Fruit fly (Drosophila melanogaster) whole organism, embryonic: Measurements from ENCODE around the gene nod.

Source experiments
- Aef1 ChIP-seq: fragments of 200-800 bp; sonication (Bioruptor generic); IDR thresholded peaks from 3 replicates; pipeline ENCODE4 v1.3.6; 2022; ENCODE audit warnings: missing biosample characterization, missing genetic modification characterization
- C15 ChIP-seq: fragments of 200-800 bp; sonication (Bioruptor generic); IDR thresholded peaks from 3 replicates; pipeline ENCODE4 v1.3.6; 2022; ENCODE audit warnings: missing biosample characterization, missing genetic modification characterization
- CG10462 ChIP-seq: fragments of 200-800 bp; sonication (Bioruptor generic); optimal IDR thresholded peaks from 2 replicates; lab custom pipeline; 2016; ENCODE audit warnings: missing biosample characterization, missing genetic modification characterization
- CG10565 ChIP-seq: fragments of 200-800 bp; sonication (Bioruptor generic); optimal IDR thresholded peaks from 3 replicates; lab custom pipeline; 2016; ENCODE audit warnings: missing biosample characterization, mild to moderate bottlenecking, missing genetic modification characterization
- CG10959 ChIP-seq: fragments of 200-800 bp; sonication (Bioruptor generic); IDR thresholded peaks from 2 replicates; pipeline ENCODE4 v1.3.6; 2022; ENCODE audit warnings: missing biosample characterization, missing genetic modification characterization
- CG11723 ChIP-seq: fragments of 200-800 bp; sonication (Bioruptor generic); optimal IDR thresholded peaks from 2 replicates; lab custom pipeline; 2017; ENCODE audit warnings: missing biosample characterization, mild to moderate bottlenecking, missing genetic modification characterization
- CG12659 ChIP-seq: fragments of 200-800 bp; sonication (Bioruptor generic); optimal IDR thresholded peaks from 3 replicates; lab custom pipeline; 2017; ENCODE audit warnings: mild to moderate bottlenecking, missing biosample characterization, missing genetic modification reagents, missing genetic modification characterization
- CG15011 ChIP-seq: fragments of 200-800 bp; sonication (Bioruptor generic); optimal IDR thresholded peaks from 3 replicates; lab custom pipeline; 2018; ENCODE audit warnings: missing biosample characterization, mild to moderate bottlenecking, missing genetic modification characterization
- CG17568 ChIP-seq: fragments of 200-800 bp; sonication (Bioruptor generic); optimal IDR thresholded peaks from 2 replicates; lab custom pipeline; 2018; ENCODE audit warnings: missing biosample characterization, mild to moderate bottlenecking, missing genetic modification characterization, moderate library complexity
- CG18599 ChIP-seq: fragments of 200-800 bp; sonication (Bioruptor generic); optimal IDR thresholded peaks from 3 replicates; lab custom pipeline; 2017; ENCODE audit warnings: missing biosample characterization, missing genetic modification characterization, mild to moderate bottlenecking, moderate library complexity, missing genetic modification reagents
- CG32532 ChIP-seq: fragments of 200-800 bp; sonication (Bioruptor generic); IDR thresholded peaks from 2 replicates; pipeline ENCODE4 v1.3.6; 2022; ENCODE audit warnings: missing biosample characterization, missing genetic modification characterization
- CG3407 ChIP-seq: fragments of 200-800 bp; sonication (Bioruptor generic); optimal IDR thresholded peaks from 2 replicates; lab custom pipeline; 2018; ENCODE audit warnings: missing biosample characterization, mild to moderate bottlenecking, missing genetic modification characterization
- CG5180 ChIP-seq: fragments of 200-800 bp; sonication (Bioruptor generic); optimal IDR thresholded peaks from 3 replicates; lab custom pipeline; 2017; ENCODE audit warnings: missing biosample characterization, missing genetic modification characterization, mild to moderate bottlenecking, moderate library complexity, missing genetic modification reagents
- CG6765 ChIP-seq: fragments of 200-800 bp; sonication (Bioruptor generic); optimal IDR thresholded peaks from 3 replicates; lab custom pipeline; 2017; ENCODE audit warnings: missing biosample characterization, mild to moderate bottlenecking, missing genetic modification characterization
- CG6813 ChIP-seq: fragments of 200-800 bp; sonication (Bioruptor generic); optimal IDR thresholded peaks from 2 replicates; lab custom pipeline; 2017; ENCODE audit warnings: missing biosample characterization, missing genetic modification characterization, mild to moderate bottlenecking, moderate library complexity, missing genetic modification reagents
- CG7357 ChIP-seq: fragments of 200-800 bp; sonication (Bioruptor generic); IDR thresholded peaks from 3 replicates; pipeline ENCODE4 v1.3.6; 2022; ENCODE audit warnings: missing biosample characterization, missing genetic modification characterization
- CG7786 ChIP-seq: fragments of 200-800 bp; sonication (Bioruptor generic); optimal IDR thresholded peaks from 2 replicates; lab custom pipeline; 2016; ENCODE audit warnings: missing biosample characterization, missing genetic modification characterization
- CG9876 ChIP-seq: fragments of 200-800 bp; sonication (Bioruptor generic); optimal IDR thresholded peaks from 2 replicates; lab custom pipeline; 2016; ENCODE audit warnings: missing biosample characterization, missing genetic modification characterization
- Camta ChIP-seq: fragments of 200-800 bp; sonication (Bioruptor generic); optimal IDR thresholded peaks from 2 replicates; lab custom pipeline; 2016; ENCODE audit warnings: missing biosample characterization, missing genetic modification characterization
- Chrac-16 ChIP-seq: fragments of 200-800 bp; sonication (Bioruptor generic); optimal IDR thresholded peaks from 3 replicates; lab custom pipeline; 2016; ENCODE audit warnings: missing biosample characterization, missing genetic modification characterization
- Dref ChIP-seq: fragments of 200-800 bp; sonication (Bioruptor generic); IDR thresholded peaks from 2 replicates; pipeline ENCODE4 v1.3.6; 2022; ENCODE audit warnings: missing biosample characterization, missing genetic modification characterization
- Fer1 ChIP-seq: fragments of 200-800 bp; sonication (Bioruptor generic); optimal IDR thresholded peaks from 2 replicates; lab custom pipeline; 2017; ENCODE audit warnings: missing biosample characterization, mild to moderate bottlenecking, missing genetic modification characterization
- HLH3B ChIP-seq: fragments of 200-800 bp; sonication (Bioruptor generic); IDR thresholded peaks from 2 replicates; pipeline ENCODE4 v1.3.6; 2022; ENCODE audit warnings: missing biosample characterization, missing genetic modification characterization
- Hr39 ChIP-seq: fragments of >200 bp; optimal IDR thresholded peaks from 2 replicates; lab custom pipeline; 2017
- Lim3 ChIP-seq: fragments of 200-800 bp; sonication (Bioruptor generic); IDR thresholded peaks from 2 replicates; pipeline ENCODE4 v1.3.6; 2022; ENCODE audit warnings: missing biosample characterization, missing genetic modification characterization
- Pdp1 ChIP-seq, 2 experiments: fragments of 200-800 bp; sonication (Bioruptor generic); optimal IDR thresholded peaks; 3 replicates each; lab custom pipeline; 2016; ENCODE audit warnings: missing biosample characterization in 2 of 2, missing genetic modification characterization in 2 of 2, mild to moderate bottlenecking in 1 of 2, moderate library complexity in 1 of 2
- Usf ChIP-seq: fragments of 200-800 bp; sonication (Bioruptor generic); optimal IDR thresholded peaks from 2 replicates; lab custom pipeline; 2017; ENCODE audit warnings: missing genotype, missing biosample characterization, missing genetic modification characterization
- Xrp1 ChIP-seq: fragments of 200-800 bp; sonication (Bioruptor generic); IDR thresholded peaks from 2 replicates; pipeline ENCODE4 v1.3.6; 2022; ENCODE audit warnings: missing biosample characterization, missing genetic modification characterization
- aop ChIP-seq: fragments of 200-800 bp; sonication (Bioruptor generic); IDR thresholded peaks from 2 replicates; pipeline ENCODE4 v1.3.6; 2022; ENCODE audit warnings: missing biosample characterization, missing genetic modification characterization
- ap ChIP-seq: fragments of 200-800 bp; sonication (Bioruptor generic); IDR thresholded peaks from 2 replicates; pipeline ENCODE4 v1.3.6; 2022; ENCODE audit warnings: missing biosample characterization, missing genetic modification characterization
- bab2 ChIP-seq: fragments of 200-800 bp; sonication (Bioruptor generic); optimal IDR thresholded peaks from 2 replicates; lab custom pipeline; 2016; ENCODE audit warnings: missing biosample characterization, missing genetic modification characterization
- bsh ChIP-seq, 2 experiments: fragments of 200-800 bp; sonication (Bioruptor generic); optimal IDR thresholded peaks; 2 replicates each; lab custom pipeline; 2017 to 2018; ENCODE audit warnings: mild to moderate bottlenecking in 2 of 2, missing biosample characterization in 2 of 2, missing genetic modification characterization in 2 of 2, moderate library complexity in 1 of 2
- caup ChIP-seq: fragments of 200-800 bp; sonication (Bioruptor generic); optimal IDR thresholded peaks from 3 replicates; lab custom pipeline; 2017; ENCODE audit warnings: missing biosample characterization, mild to moderate bottlenecking, missing genetic modification characterization, moderate library complexity; ENCODE audit not compliant: severe bottlenecking
- cg ChIP-seq: fragments of 200-800 bp; sonication (Bioruptor generic); optimal IDR thresholded peaks from 3 replicates; lab custom pipeline; 2019; ENCODE audit warnings: missing biosample characterization, mild to moderate bottlenecking, missing genetic modification characterization, moderate library complexity
- crc ChIP-seq: fragments of 200-800 bp; sonication (Bioruptor generic); optimal IDR thresholded peaks from 2 replicates; lab custom pipeline; 2016; ENCODE audit warnings: missing biosample characterization, missing genetic modification characterization
- crol ChIP-seq: fragments of 200-800 bp; sonication (Bioruptor generic); IDR thresholded peaks from 2 replicates; pipeline ENCODE4 v1.3.6; 2022; ENCODE audit warnings: missing biosample characterization, missing genetic modification characterization
- danr ChIP-seq: fragments of 200-800 bp; sonication (Bioruptor generic); IDR thresholded peaks from 2 replicates; pipeline ENCODE4 v1.3.6; 2022; ENCODE audit warnings: missing biosample characterization, missing genetic modification characterization
- dmrt99B ChIP-seq: fragments of 200-800 bp; sonication (Bioruptor generic); optimal IDR thresholded peaks from 2 replicates; lab custom pipeline; 2018; ENCODE audit warnings: missing biosample characterization, mild to moderate bottlenecking, missing genetic modification characterization, moderate library complexity
- fd102C ChIP-seq: fragments of 200-800 bp; sonication (Bioruptor generic); optimal IDR thresholded peaks from 2 replicates; lab custom pipeline; 2018; ENCODE audit warnings: missing biosample characterization, mild to moderate bottlenecking, missing genetic modification characterization, moderate library complexity
- fd96Cb ChIP-seq: fragments of 200-800 bp; sonication (Bioruptor generic); optimal IDR thresholded peaks from 2 replicates; lab custom pipeline; 2018; ENCODE audit warnings: missing biosample characterization, mild to moderate bottlenecking, missing genetic modification characterization, moderate library complexity
- jing ChIP-seq: fragments of 200-800 bp; sonication (Bioruptor generic); optimal IDR thresholded peaks from 2 replicates; lab custom pipeline; 2018; ENCODE audit warnings: missing biosample characterization, mild to moderate bottlenecking, missing genetic modification characterization
- nom ChIP-seq: fragments of 200-800 bp; sonication (Bioruptor generic); optimal IDR thresholded peaks from 2 replicates; lab custom pipeline; 2017; ENCODE audit warnings: missing biosample characterization, missing genetic modification characterization, mild to moderate bottlenecking, moderate library complexity, missing genetic modification reagents
- odd ChIP-seq: fragments of 200-800 bp; sonication (Bioruptor generic); optimal IDR thresholded peaks from 2 replicates; lab custom pipeline; 2017; ENCODE audit warnings: missing biosample characterization, mild to moderate bottlenecking, missing genetic modification characterization
- sna ChIP-seq: fragments of 200-800 bp; sonication (Bioruptor generic); IDR thresholded peaks from 2 replicates; pipeline ENCODE4 v1.3.6; 2022; ENCODE audit warnings: missing biosample characterization, missing genetic modification characterization; ENCODE audit not compliant: partially characterized antibody
- sqz ChIP-seq: fragments of 200-800 bp; sonication (Bioruptor generic); optimal IDR thresholded peaks from 3 replicates; lab custom pipeline; 2018; ENCODE audit warnings: missing biosample characterization, mild to moderate bottlenecking, missing genetic modification characterization
- tin ChIP-seq: fragments of 200-800 bp; sonication (Bioruptor generic); optimal IDR thresholded peaks from 3 replicates; lab custom pipeline; 2016; ENCODE audit warnings: missing biosample characterization, missing genetic modification characterization
- tio ChIP-seq: fragments of 200-800 bp; sonication (Bioruptor generic); optimal IDR thresholded peaks from 2 replicates; lab custom pipeline; 2017; ENCODE audit warnings: missing biosample characterization, missing genetic modification characterization, inconsistent platforms
- zen ChIP-seq: fragments of 200-800 bp; sonication (Bioruptor generic); optimal IDR thresholded peaks from 3 replicates; lab custom pipeline; 2018; ENCODE audit warnings: missing biosample characterization, mild to moderate bottlenecking, missing genetic modification characterization, moderate library complexity

The nod gene

dm6 chrX:11559728-11560724, 20.5 kb upstream of the nod start (continued):
- TF ChIP-seq danr (peak; percentile 55; the same call in 1 of the 2 replicates), caup (GFP tag; lab: Kevin White, UChicago) (peak; percentile 85), CG11723 (peak; percentile 79), tin (GFP tag; lab: Kevin White, UChicago) (peak; percentile 72), Camta (GFP tag; lab: Kevin White, UChicago) (peak; percentile 8), CG18599 (GFP tag; lab: Kevin White, UChicago) (peak; percentile 89), CG9876 (no peak), CG7786 (peak; percentile 31), CG12659 (peak; percentile 92), nom (GFP tag; lab: Kevin White, UChicago) (peak; percentile 76), bab2 (GFP tag; lab: Kevin White, UChicago) (peak; percentile 47), Lim3 (GFP tag; lab: Robert Waterston, UW) (no peak), crc (GFP tag; lab: Kevin White, UChicago) (no peak), sna (GFP tag; lab: Robert Waterston, UW) (no peak), crol (GFP tag; lab: Robert Waterston, UW) (no peak), Aef1 (peak; percentile 39), zen (tag; lab: Kevin White, UChicago) (peak; percentile 42), sqz (GFP tag; lab: Kevin White, UChicago) (peak; percentile 79), CG10462 (GFP tag; lab: Kevin White, UChicago) (peak; percentile 49), Dref (no peak), CG17568 (no peak), CG7357 (GFP tag; lab: Robert Waterston, UW) (peak; percentile 60; the same call in 2 of the 3 replicates), tio (GFP tag; lab: Kevin White, UChicago) (no peak), Pdp1 (GFP tag; optimal IDR thresholded peaks at IDR 0.05; lab: Kevin White, UChicago) (peak; percentile 47 to 48), ap (GFP tag; lab: Robert Waterston, UW) (0 out of 2 replicates have a peak, but pooled peaks have one; percentile 24), aop (GFP tag; lab: Robert Waterston, UW) (no peak), Xrp1 (peak; percentile 64; the same call in 1 of the 2 replicates), CG15011 (peak; percentile 82), Hr39 (lab: Kevin White, UChicago) (no peak), CG5180 (GFP tag; lab: Kevin White, UChicago) (peak; percentile 78), CG6813 (GFP tag; lab: Kevin White, UChicago) (peak; percentile 78), CG10565 (GFP tag; lab: Kevin White, UChicago) (no peak), bsh (GFP tag; optimal IDR thresholded peaks at IDR 0.05; lab: Kevin White, UChicago) (peak; percentile 63 to 74), fd96Cb (tag; lab: Kevin White, UChicago) (peak; percentile 83), CG10959 (no peak), CG32532 (GFP tag; lab: Robert Waterston, UW) (peak; percentile 82), CG6765 (GFP tag; lab: Kevin White, UChicago) (peak; percentile 82), odd (GFP tag; lab: Kevin White, UChicago) (peak; percentile 86), fd102C (GFP tag; lab: Kevin White, UChicago) (no peak), Chrac-16 (peak; percentile 57), cg (GFP tag; lab: Kevin White, UChicago) (no peak), C15 (GFP tag; lab: Robert Waterston, UW) (no peak), jing (GFP tag; lab: Kevin White, UChicago) (peak; percentile 66), dmrt99B (tag; lab: Kevin White, UChicago) (peak; percentile 94), HLH3B (GFP tag; lab: Robert Waterston, UW) (peak; percentile 67), CG3407 (GFP tag; lab: Kevin White, UChicago) (peak; percentile 78), Usf (peak; percentile 42), Fer1 (GFP tag; lab: Kevin White, UChicago) (peak; percentile 92)
